Worm (Caenorhabditis elegans): Measurements from ENCODE around the gene W02B3.3.
"Not testable (repeated sequence)": the region's sequence is repeated elsewhere in the genome, so short reads cannot be mapped to it uniquely, and the experiment has no call there.

ce11 chrIII:688869-689268, 20.6 kb upstream of the W02B3.3 start, which contains the start of gene elf-1:
- not testable (repeated sequence) for TF ChIP-seq flt-1 (GFP tag; IDR thresholded peaks at IDR 0.05); ama-1 (optimal IDR thresholded peaks at IDR 0.05); hnd-1 (tag; optimal IDR thresholded peaks at IDR 0.05)
